Fruit fly (Drosophila melanogaster) whole organism, embryonic: ENCODE data around the gene Enoph.

ENCODE experiments used
- Atf-2 ChIP-seq: fragments of 200-800 bp; sonication (Bioruptor generic); optimal IDR thresholded peaks from 2 replicates; lab custom pipeline; 2016; ENCODE audit warnings: missing biosample characterization, missing genetic modification characterization
- Atf6 ChIP-seq: fragments of 200-800 bp; sonication (Bioruptor generic); IDR thresholded peaks from 2 replicates; pipeline ENCODE4 v1.3.6; 2022; ENCODE audit warnings: missing biosample characterization, missing genetic modification characterization
- CG12769 ChIP-seq: fragments of 200-800 bp; sonication (Bioruptor generic); optimal IDR thresholded peaks from 2 replicates; lab custom pipeline; 2019; ENCODE audit warnings: missing biosample characterization, mild to moderate bottlenecking, missing genetic modification characterization, moderate library complexity
- CG13624 ChIP-seq: fragments of 200-800 bp; sonication (Bioruptor generic); optimal IDR thresholded peaks from 2 replicates; lab custom pipeline; 2016; ENCODE audit warnings: missing biosample characterization, missing genetic modification characterization
- CG13894 ChIP-seq: fragments of 200-800 bp; sonication (Bioruptor generic); optimal IDR thresholded peaks from 3 replicates; lab custom pipeline; 2018; ENCODE audit warnings: missing biosample characterization, mild to moderate bottlenecking, missing genetic modification characterization, moderate library complexity
- CG1529 ChIP-seq: fragments of 200-800 bp; sonication (Bioruptor generic); optimal IDR thresholded peaks from 3 replicates; lab custom pipeline; 2018; ENCODE audit warnings: missing biosample characterization, missing genetic modification characterization
- CG17612 ChIP-seq: fragments of 200-800 bp; sonication (Bioruptor generic); IDR thresholded peaks from 2 replicates; pipeline ENCODE4 v1.3.6; 2022; ENCODE audit warnings: missing biosample characterization, missing genetic modification characterization
- CG18011 ChIP-seq: fragments of 200-800 bp; sonication (Bioruptor generic); optimal IDR thresholded peaks from 2 replicates; lab custom pipeline; 2017; ENCODE audit warnings: missing biosample characterization, missing genetic modification characterization, mild to moderate bottlenecking, moderate library complexity, missing genotype
- CG18262 ChIP-seq: fragments of 200-800 bp; optimal IDR thresholded peaks from 3 replicates; lab custom pipeline; 2019; ENCODE audit warnings: missing biosample characterization, mild to moderate bottlenecking, missing genetic modification characterization, moderate library complexity
- CG18476 ChIP-seq: fragments of 200-800 bp; sonication (Bioruptor generic); optimal IDR thresholded peaks from 2 replicates; lab custom pipeline; 2016; ENCODE audit warnings: missing biosample characterization, mild to moderate bottlenecking, missing genetic modification characterization
- CG18619 ChIP-seq: fragments of 200-800 bp; sonication (Bioruptor generic); optimal IDR thresholded peaks from 3 replicates; lab custom pipeline; 2017; ENCODE audit warnings: missing biosample characterization, mild to moderate bottlenecking, missing genetic modification characterization
- CG18764 ChIP-seq: fragments of 200-800 bp; sonication (Bioruptor generic); optimal IDR thresholded peaks from 3 replicates; lab custom pipeline; 2016; ENCODE audit warnings: missing biosample characterization, missing genetic modification characterization
- CG30020 ChIP-seq: fragments of 200-800 bp; optimal IDR thresholded peaks from 2 replicates; lab custom pipeline; 2019; ENCODE audit warnings: missing biosample characterization, mild to moderate bottlenecking, missing genetic modification characterization, moderate library complexity
- CG6175 ChIP-seq: fragments of 200-800 bp; sonication (Bioruptor generic); IDR thresholded peaks from 3 replicates; pipeline ENCODE4 v1.3.6; 2022; ENCODE audit warnings: missing biosample characterization, missing genetic modification characterization
- CG6765 ChIP-seq: fragments of 200-800 bp; sonication (Bioruptor generic); optimal IDR thresholded peaks from 3 replicates; lab custom pipeline; 2017; ENCODE audit warnings: missing biosample characterization, mild to moderate bottlenecking, missing genetic modification characterization
- CG8089 ChIP-seq: fragments of 200-800 bp; sonication (Bioruptor generic); optimal IDR thresholded peaks from 3 replicates; lab custom pipeline; 2016; ENCODE audit warnings: missing biosample characterization, missing genetic modification characterization
- CG8388 ChIP-seq: fragments of 200-800 bp; sonication (Bioruptor generic); optimal IDR thresholded peaks from 2 replicates; lab custom pipeline; 2019; ENCODE audit warnings: missing biosample characterization, mild to moderate bottlenecking, missing genetic modification characterization, moderate library complexity
- CG9437 ChIP-seq: fragments of 200-800 bp; sonication (Bioruptor generic); optimal IDR thresholded peaks from 2 replicates; lab custom pipeline; 2018; ENCODE audit warnings: missing biosample characterization, mild to moderate bottlenecking, missing genetic modification characterization
- CG9932 ChIP-seq: fragments of 200-800 bp; sonication (Bioruptor generic); IDR thresholded peaks from 2 replicates; pipeline ENCODE4 v1.3.6; 2022; ENCODE audit warnings: missing biosample characterization, missing genetic modification characterization
- D ChIP-seq, 2 experiments: fragments of 200-800 bp in 1 of 2; fragments of >200 bp in 1 of 2; sonication (Bioruptor generic) in 1 of 2; optimal IDR thresholded peaks; 2 replicates in 1 of 2; 3 replicates in 1 of 2; lab custom pipeline; 2017; ENCODE audit warnings: mild to moderate bottlenecking in 1 of 2, missing biosample characterization in 1 of 2, missing genetic modification characterization in 1 of 2, missing genetic modification reagents in 1 of 2
- GATAe ChIP-seq: fragments of 200-800 bp; sonication (Bioruptor generic); conservative IDR thresholded peaks from 2 replicates; pipeline ENCODE4 v1.3.6; 2022; ENCODE audit warnings: missing biosample characterization, missing genetic modification characterization
- H15 ChIP-seq: fragments of 200-800 bp; sonication (Bioruptor generic); IDR thresholded peaks from 3 replicates; pipeline ENCODE4 v1.3.6; 2022; ENCODE audit warnings: missing biosample characterization, missing genetic modification characterization
- H2.0 ChIP-seq: fragments of 200-800 bp; sonication (Bioruptor generic); IDR thresholded peaks from 2 replicates; pipeline ENCODE4 v1.3.6; 2022; ENCODE audit warnings: missing biosample characterization, missing genetic modification characterization
- HLHmδ ChIP-seq: fragments of 200-800 bp; sonication (Bioruptor generic); optimal IDR thresholded peaks from 2 replicates; lab custom pipeline; 2018; ENCODE audit warnings: missing biosample characterization, mild to moderate bottlenecking, missing genetic modification characterization, moderate library complexity
- Hmx ChIP-seq: fragments of 200-800 bp; sonication (Bioruptor generic); optimal IDR thresholded peaks from 2 replicates; lab custom pipeline; 2016; ENCODE audit warnings: missing biosample characterization, missing genetic modification characterization
- Hsf ChIP-seq: fragments of 200-800 bp; sonication (Bioruptor generic); optimal IDR thresholded peaks from 3 replicates; lab custom pipeline; 2016; ENCODE audit warnings: missing biosample characterization, missing genetic modification characterization
- Neu2 ChIP-seq: fragments of 200-800 bp; sonication (Bioruptor generic); optimal IDR thresholded peaks from 3 replicates; lab custom pipeline; 2016; ENCODE audit warnings: missing biosample characterization, missing genetic modification characterization, borderline replicate concordance
- PHDP ChIP-seq: fragments of 200-800 bp; sonication (Bioruptor generic); optimal IDR thresholded peaks from 3 replicates; lab custom pipeline; 2018; ENCODE audit warnings: missing biosample characterization, mild to moderate bottlenecking, missing genetic modification characterization, moderate library complexity
- Rfx ChIP-seq: fragments of 200-800 bp; sonication (Bioruptor generic); IDR thresholded peaks from 2 replicates; pipeline ENCODE4 v1.3.6; 2022; ENCODE audit warnings: missing biosample characterization, missing genetic modification characterization
- Usf ChIP-seq: fragments of 200-800 bp; sonication (Bioruptor generic); optimal IDR thresholded peaks from 2 replicates; lab custom pipeline; 2017; ENCODE audit warnings: missing genotype, missing biosample characterization, missing genetic modification characterization
- bcd ChIP-seq: fragments of 200-800 bp; sonication (Bioruptor generic); optimal IDR thresholded peaks from 2 replicates; lab custom pipeline; 2017; ENCODE audit warnings: missing biosample characterization, mild to moderate bottlenecking, missing genetic modification characterization
- br ChIP-seq: fragments of >200 bp; optimal IDR thresholded peaks from 2 replicates; lab custom pipeline; 2017
- cato ChIP-seq: fragments of 200-800 bp; sonication (Bioruptor generic); optimal IDR thresholded peaks from 2 replicates; lab custom pipeline; 2016; ENCODE audit warnings: missing biosample characterization, missing genetic modification characterization, borderline replicate concordance
- cg ChIP-seq: fragments of 200-800 bp; sonication (Bioruptor generic); optimal IDR thresholded peaks from 3 replicates; lab custom pipeline; 2019; ENCODE audit warnings: missing biosample characterization, mild to moderate bottlenecking, missing genetic modification characterization, moderate library complexity
- croc ChIP-seq: fragments of 200-800 bp; sonication (Bioruptor generic); conservative IDR thresholded peaks from 3 replicates; pipeline ENCODE4 v1.3.6; 2022; ENCODE audit warnings: missing biosample characterization, missing genetic modification characterization
- da ChIP-seq: fragments of 200-800 bp; sonication (Bioruptor generic); optimal IDR thresholded peaks from 2 replicates; lab custom pipeline; 2016; ENCODE audit warnings: missing biosample characterization, missing genetic modification characterization
- dan ChIP-seq: fragments of 200-800 bp; sonication (Bioruptor generic); IDR thresholded peaks from 2 replicates; pipeline ENCODE4 v1.3.6; 2022; ENCODE audit warnings: missing biosample characterization, missing genetic modification characterization
- esg ChIP-seq: fragments of 200-800 bp; sonication (Bioruptor generic); conservative IDR thresholded peaks from 2 replicates; pipeline ENCODE4 v1.3.6; 2022; ENCODE audit warnings: missing biosample characterization, missing genetic modification characterization
- fd102C ChIP-seq: fragments of 200-800 bp; sonication (Bioruptor generic); optimal IDR thresholded peaks from 2 replicates; lab custom pipeline; 2018; ENCODE audit warnings: missing biosample characterization, mild to moderate bottlenecking, missing genetic modification characterization, moderate library complexity
- ind ChIP-seq: fragments of 200-800 bp; sonication (Bioruptor generic); optimal IDR thresholded peaks from 3 replicates; lab custom pipeline; 2016; ENCODE audit warnings: missing biosample characterization, missing genetic modification characterization
- knrl ChIP-seq: fragments of 200-800 bp; sonication (Bioruptor generic); IDR thresholded peaks from 3 replicates; pipeline ENCODE4 v1.3.6; 2022; ENCODE audit warnings: missing biosample characterization, missing genetic modification characterization; ENCODE audit not compliant: partially characterized antibody
- lilli ChIP-seq: fragments of 200-800 bp; sonication (Bioruptor generic); optimal IDR thresholded peaks from 3 replicates; lab custom pipeline; 2016; ENCODE audit warnings: missing biosample characterization, missing genetic modification characterization
- otp ChIP-seq: fragments of 200-800 bp; sonication (Bioruptor generic); IDR thresholded peaks from 3 replicates; pipeline ENCODE4, ENCODE4 v1.3.6; 2022; ENCODE audit warnings: missing biosample characterization, missing genetic modification characterization
- pnt ChIP-seq: fragments of 200-800 bp; sonication (Bioruptor generic); optimal IDR thresholded peaks from 3 replicates; lab custom pipeline; 2016; ENCODE audit warnings: missing biosample characterization, missing genetic modification characterization
- pros ChIP-seq: fragments of 200-800 bp; sonication (Bioruptor generic); optimal IDR thresholded peaks from 3 replicates; lab custom pipeline; 2019; ENCODE audit warnings: missing biosample characterization, mild to moderate bottlenecking, missing genetic modification characterization, moderate library complexity
- pum ChIP-seq: fragments of 200-800 bp; sonication (Bioruptor generic); optimal IDR thresholded peaks from 2 replicates; lab custom pipeline; 2016; ENCODE audit warnings: missing biosample characterization, missing genetic modification characterization
- row ChIP-seq: fragments of 200-800 bp; sonication (Bioruptor generic); IDR thresholded peaks from 3 replicates; pipeline ENCODE4 v1.3.6; 2022; ENCODE audit warnings: missing biosample characterization, missing genetic modification characterization
- so ChIP-seq: fragments of 200-800 bp; sonication (Bioruptor generic); IDR thresholded peaks from 3 replicates; pipeline ENCODE4 v1.3.6; 2022; ENCODE audit warnings: missing biosample characterization, missing genetic modification characterization
- sqz ChIP-seq: fragments of 200-800 bp; sonication (Bioruptor generic); optimal IDR thresholded peaks from 3 replicates; lab custom pipeline; 2018; ENCODE audit warnings: missing biosample characterization, mild to moderate bottlenecking, missing genetic modification characterization
- toy ChIP-seq: fragments of 200-800 bp; sonication (Bioruptor generic); IDR thresholded peaks from 2 replicates; pipeline ENCODE4 v1.3.6; 2022; ENCODE audit warnings: missing biosample characterization, missing genetic modification characterization
- tx ChIP-seq: fragments of 200-800 bp; sonication (Bioruptor generic); optimal IDR thresholded peaks from 2 replicates; lab custom pipeline; 2016; ENCODE audit warnings: missing biosample characterization, missing genetic modification characterization

Gene Enoph

DNA sequence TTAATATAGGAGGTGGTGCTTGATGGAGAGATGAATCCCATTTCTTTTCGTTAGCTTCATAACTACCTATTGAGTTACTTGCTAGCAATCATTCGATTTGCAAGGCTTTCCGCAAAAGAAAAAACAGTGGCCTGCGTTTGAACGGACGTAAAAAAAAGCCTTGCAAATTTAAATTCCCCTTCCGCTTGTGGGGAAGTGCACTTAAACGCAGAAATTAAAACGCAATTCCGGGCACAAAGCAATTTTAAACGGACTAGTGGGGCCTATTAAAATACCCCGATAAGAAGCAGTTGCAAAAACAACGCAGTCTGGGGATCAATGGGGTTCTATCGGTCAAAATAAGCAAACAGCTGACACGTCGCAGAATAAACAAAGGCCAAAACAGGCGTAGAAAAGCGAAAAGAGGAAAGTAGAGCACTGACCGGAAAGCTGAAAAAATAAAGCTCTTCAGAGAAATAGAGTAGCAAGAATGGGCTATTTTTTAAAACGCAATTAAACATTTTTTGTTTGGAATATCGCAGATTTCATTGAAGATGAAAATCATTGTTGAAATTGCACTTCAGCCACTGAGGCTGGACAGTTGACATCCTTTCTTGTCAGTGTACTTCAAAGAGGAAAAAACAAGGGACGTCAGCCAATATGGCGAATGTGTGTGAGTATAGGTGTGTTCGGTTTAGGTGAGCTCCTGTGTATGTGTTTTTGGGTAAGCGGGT lies 5.8 kb downstream of the Enoph start (continued):
- no peak for TF ChIP-seq CG30020
- TF ChIP-seq so (GFP tag; lab: Robert Waterston, UW) = no peak
- no peak for TF ChIP-seq CG6175 (GFP tag; lab: Robert Waterston, UW)
- TF ChIP-seq bcd (GFP tag; lab: Kevin White, UChicago) = no peak
- no peak for TF ChIP-seq CG18476 (GFP tag; lab: Kevin White, UChicago)
- TF ChIP-seq row (GFP tag; lab: Robert Waterston, UW) = peak; percentile 35
- TF ChIP-seq dan (GFP tag; lab: Robert Waterston, UW) = no peak
- TF ChIP-seq PHDP (tag; lab: Kevin White, UChicago) = no peak
- no peak for TF ChIP-seq CG18011
- TF ChIP-seq Hmx (GFP tag; lab: Kevin White, UChicago) = no peak
- TF ChIP-seq CG18764 (GFP tag; lab: Kevin White, UChicago) = peak; percentile 31
- TF ChIP-seq Atf-2 (GFP tag; lab: Kevin White, UChicago) = no peak
- no peak for TF ChIP-seq pros (GFP tag; lab: Kevin White, UChicago)
- no peak for TF ChIP-seq CG13894
- TF ChIP-seq cato (GFP tag; lab: Kevin White, UChicago) = no peak
- TF ChIP-seq CG13624 (GFP tag; lab: Kevin White, UChicago) = peak; percentile 11
- no peak for TF ChIP-seq CG18262 (tag; lab: Kevin White, UChicago)
- TF ChIP-seq CG9437 = no peak
- TF ChIP-seq CG1529 (GFP tag; lab: Kevin White, UChicago) = no peak
- TF ChIP-seq br (lab: Kevin White, UChicago) = no peak
- TF ChIP-seq cg (GFP tag; lab: Kevin White, UChicago) = no peak
- TF ChIP-seq CG8388 (GFP tag; lab: Kevin White, UChicago) = no peak
- peak; percentile 28 for TF ChIP-seq ind
- TF ChIP-seq esg (GFP tag; lab: Robert Waterston, UW) = no peak
- no peak for TF ChIP-seq CG6765 (GFP tag; lab: Kevin White, UChicago)
- no peak for TF ChIP-seq croc (GFP tag; lab: Robert Waterston, UW)
- TF ChIP-seq GATAe (GFP tag; lab: Robert Waterston, UW) = no peak
- no peak for TF ChIP-seq tx
- peak; percentile 7 for TF ChIP-seq Hsf (GFP tag; lab: Kevin White, UChicago)
- no peak for TF ChIP-seq D (optimal IDR thresholded peaks at IDR 0.05; lab: Kevin White, UChicago)
- TF ChIP-seq D (GFP tag; optimal IDR thresholded peaks at IDR 0.05; lab: Kevin White, UChicago) = no peak
- TF ChIP-seq sqz (GFP tag; lab: Kevin White, UChicago) = peak; percentile 27
- TF ChIP-seq CG8089 (GFP tag; lab: Kevin White, UChicago) = no peak
- no peak for TF ChIP-seq CG17612 (GFP tag; lab: Robert Waterston, UW)
- TF ChIP-seq toy (GFP tag; lab: Robert Waterston, UW) = no peak
- no peak for TF ChIP-seq da
- 0 out of 2 replicates have a peak, but pooled peaks have one; percentile 11 for TF ChIP-seq H2.0 (GFP tag; lab: Robert Waterston, UW)
- TF ChIP-seq H15 (GFP tag; lab: Robert Waterston, UW) = no peak
- no peak for TF ChIP-seq CG12769 (tag; lab: Kevin White, UChicago)
- TF ChIP-seq CG9932 (GFP tag; lab: Robert Waterston, UW) = no peak; the same call in 1 of the 2 replicates
- no peak for TF ChIP-seq Rfx (GFP tag; lab: Robert Waterston, UW)
- no peak for TF ChIP-seq HLHmδ (GFP tag; lab: Kevin White, UChicago)
- no peak for TF ChIP-seq Atf6 (GFP tag; lab: Robert Waterston, UW)
- no peak for TF ChIP-seq Neu2 (GFP tag; lab: Kevin White, UChicago)
- no peak for TF ChIP-seq fd102C (GFP tag; lab: Kevin White, UChicago)
- TF ChIP-seq pum = no peak
- TF ChIP-seq knrl (GFP tag; lab: Robert Waterston, UW) = no peak
- no peak for TF ChIP-seq otp (GFP tag; lab: Robert Waterston, UW)
- no peak for TF ChIP-seq pnt (GFP tag; lab: Kevin White, UChicago)
- no peak for TF ChIP-seq CG18619 (GFP tag; lab: Kevin White, UChicago)
- peak; percentile 13 for TF ChIP-seq lilli (GFP tag; lab: Kevin White, UChicago)
- TF ChIP-seq Usf (GFP tag; lab: Kevin White, UChicago) = no peak
